Worm (Caenorhabditis elegans) whole organism, L1 larva: ENCODE results near the gene mrg-1.
A peak's percentile ranks its signal among the peaks of the same experiment; 100 is the strongest.

ENCODE experiments used
- C34B4.2 ChIP-seq: sonication (generic microtip); optimal IDR thresholded peaks from 2 replicates; lab custom pipeline; 2017; ENCODE audit warnings: mild to moderate bottlenecking, missing genetic modification characterization, missing compliant biosample characterization
- Y116A8C.19 ChIP-seq: sonication (generic microtip); optimal IDR thresholded peaks from 2 replicates; lab custom pipeline; 2016; ENCODE audit warnings: missing compliant biosample characterization, missing genetic modification characterization, borderline replicate concordance
- ceh-82 ChIP-seq, 3 experiments: fragments of 150-350 bp in 1 of 3; sonication (generic microtip) in 2 of 3; optimal IDR thresholded peaks; 2 replicates each; lab custom pipeline; 2014 to 2017; ENCODE audit warnings: missing biosample characterization in 3 of 3, missing genetic modification characterization in 3 of 3
- ceh-90 ChIP-seq: sonication (generic microtip); optimal IDR thresholded peaks from 2 replicates; lab custom pipeline; 2016; ENCODE audit warnings: missing genetic modification characterization, missing compliant biosample characterization
- dsc-1 ChIP-seq: sonication (generic microtip); optimal IDR thresholded peaks from 2 replicates; lab custom pipeline; 2016; ENCODE audit warnings: mild to moderate bottlenecking, missing genetic modification characterization, missing compliant biosample characterization
- egl-13 ChIP-seq: sonication (generic microtip); optimal IDR thresholded peaks from 2 replicates; lab custom pipeline; 2016; ENCODE audit warnings: missing genotype, missing genetic modification reagents, missing genetic modification characterization, missing compliant biosample characterization
- ets-5 ChIP-seq: fragments of 200-800 bp; sonication (Bioruptor generic); IDR thresholded peaks from 2 replicates; pipeline ENCODE4 v1.3.6; 2022; ENCODE audit warnings: missing genetic modification characterization, missing compliant biosample characterization
- fkh-10 ChIP-seq: sonication (generic microtip); optimal IDR thresholded peaks from 2 replicates; lab custom pipeline; 2017; ENCODE audit warnings: missing biosample characterization, missing genetic modification reagents, missing genetic modification characterization
- fos-1 ChIP-seq: fragments of 150-350 bp; optimal IDR thresholded peaks from 2 replicates; lab custom pipeline; 2014; ENCODE audit warnings: missing biosample characterization, missing genetic modification characterization
- irx-1 ChIP-seq: sonication (generic microtip); optimal IDR thresholded peaks from 2 replicates; lab custom pipeline; 2016; ENCODE audit warnings: missing genetic modification characterization, missing compliant biosample characterization
- isw-1 ChIP-seq: fragments of 200-800 bp; sonication (Bioruptor generic); IDR thresholded peaks from 2 replicates; pipeline ENCODE4 v1.3.6; 2022; ENCODE audit warnings: missing genetic modification characterization, missing compliant biosample characterization
- lin-15B ChIP-seq: fragments of 150-350 bp; sonication (generic microtip); optimal IDR thresholded peaks from 3 replicates; lab custom pipeline; 2014; ENCODE audit warnings: missing biosample characterization, missing genetic modification characterization
- lin-39 ChIP-seq: fragments of 150-350 bp; optimal IDR thresholded peaks from 2 replicates; lab custom pipeline; 2014; ENCODE audit warnings: missing biosample characterization, missing genetic modification reagents, missing genetic modification characterization
- mep-1 ChIP-seq: fragments of 150-350 bp; optimal IDR thresholded peaks from 2 replicates; lab custom pipeline; 2014; ENCODE audit warnings: missing biosample characterization, missing genetic modification characterization
- nhr-11 ChIP-seq: fragments of 150-350 bp; optimal IDR thresholded peaks from 2 replicates; lab custom pipeline; 2014; ENCODE audit warnings: missing biosample characterization, missing genetic modification characterization
- nhr-12 ChIP-seq: sonication (generic microtip); optimal IDR thresholded peaks from 2 replicates; lab custom pipeline; 2017; ENCODE audit warnings: missing biosample characterization, missing genetic modification characterization
- nhr-19 ChIP-seq: fragments of 200-800 bp; sonication (Bioruptor generic); conservative IDR thresholded peaks from 2 replicates; pipeline ENCODE4 v1.3.6; 2022; ENCODE audit warnings: missing genetic modification characterization, missing compliant biosample characterization
- nhr-20 ChIP-seq: sonication (generic microtip); optimal IDR thresholded peaks from 2 replicates; lab custom pipeline; 2016; ENCODE audit warnings: mild to moderate bottlenecking, missing genetic modification characterization, missing compliant biosample characterization
- nhr-47 ChIP-seq: sonication (generic microtip); optimal IDR thresholded peaks from 2 replicates; lab custom pipeline; 2016; ENCODE audit warnings: mild to moderate bottlenecking, missing genetic modification characterization, moderate library complexity, missing compliant biosample characterization
- nhr-71 ChIP-seq: sonication (generic microtip); optimal IDR thresholded peaks from 2 replicates; lab custom pipeline; 2016; ENCODE audit warnings: mild to moderate bottlenecking, missing genetic modification characterization, moderate library complexity, missing compliant biosample characterization
- nhr-84 ChIP-seq: sonication (generic microtip); optimal IDR thresholded peaks from 2 replicates; lab custom pipeline; 2017; ENCODE audit warnings: missing biosample characterization, missing genetic modification characterization
- nhr-90 ChIP-seq: sonication (generic microtip); optimal IDR thresholded peaks from 2 replicates; lab custom pipeline; 2016; ENCODE audit warnings: mild to moderate bottlenecking, missing genetic modification characterization, missing compliant biosample characterization; ENCODE audit not compliant: poor library complexity
- pag-3 ChIP-seq: sonication (generic microtip); optimal IDR thresholded peaks from 2 replicates; lab custom pipeline; 2017; ENCODE audit warnings: missing genetic modification characterization, mild to moderate bottlenecking, missing compliant biosample characterization, antibody characterized with exemption, borderline replicate concordance; ENCODE audit not compliant: insufficient read depth
- skn-1 ChIP-seq: fragments of 150-350 bp; optimal IDR thresholded peaks from 2 replicates; lab custom pipeline; 2014; ENCODE audit warnings: missing biosample characterization, missing genetic modification characterization
- snpc-4 ChIP-seq: fragments of 150-350 bp; optimal IDR thresholded peaks from 2 replicates; lab custom pipeline; 2014; ENCODE audit warnings: missing biosample characterization, missing genetic modification characterization
- snu-23 ChIP-seq: sonication (generic microtip); optimal IDR thresholded peaks from 2 replicates; lab custom pipeline; 2016; ENCODE audit warnings: missing genetic modification characterization, missing compliant biosample characterization
- sox-4 ChIP-seq: sonication (generic microtip); optimal IDR thresholded peaks from 2 replicates; lab custom pipeline; 2016; ENCODE audit warnings: missing genetic modification characterization, missing compliant biosample characterization
- tlp-1 ChIP-seq: fragments of 150-350 bp; optimal IDR thresholded peaks from 2 replicates; lab custom pipeline; 2014; ENCODE audit warnings: missing biosample characterization, missing genetic modification characterization
- unc-130 ChIP-seq: fragments of 150-350 bp; optimal IDR thresholded peaks from 2 replicates; lab custom pipeline; 2017; ENCODE audit warnings: missing biosample characterization, missing genetic modification characterization, inconsistent platforms
- unc-98 ChIP-seq: fragments of 200-800 bp; sonication (Bioruptor generic); IDR thresholded peaks from 2 replicates; pipeline ENCODE4 v1.3.6; 2022; ENCODE audit warnings: missing genetic modification characterization, missing compliant biosample characterization
- vab-15 ChIP-seq: sonication (generic microtip); optimal IDR thresholded peaks from 2 replicates; lab custom pipeline; 2017; ENCODE audit warnings: missing genotype, mild to moderate bottlenecking, missing genetic modification characterization, missing compliant biosample characterization
- zag-1 ChIP-seq: fragments of 150-350 bp; optimal IDR thresholded peaks from 2 replicates; lab custom pipeline; 2014; ENCODE audit warnings: missing biosample characterization, missing genetic modification characterization

Gene mrg-1

DNA sequence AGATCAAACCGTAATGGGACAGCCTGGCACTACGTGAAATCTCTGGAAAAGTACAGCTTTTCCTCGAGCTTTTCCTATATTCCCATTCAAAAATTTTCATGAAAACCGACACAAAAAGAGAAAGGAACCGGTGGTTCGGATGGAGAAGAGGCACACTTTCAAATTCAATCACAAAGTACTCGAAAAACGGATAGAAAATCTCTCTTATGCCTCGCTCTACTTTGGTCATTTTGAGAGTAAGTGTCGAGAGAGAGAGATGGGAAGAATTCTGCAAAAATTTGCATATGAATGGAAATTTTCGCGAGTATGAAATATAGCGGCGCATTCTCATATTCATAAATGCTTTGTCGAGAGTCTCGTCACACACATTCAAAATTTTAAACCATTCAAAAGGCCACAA is 18.3 kb upstream of the mrg-1 start:
- peak; percentile 63 for TF ChIP-seq fkh-10 (GFP tag; lab: Kevin White, UChicago)
- TF ChIP-seq nhr-11 (tag; lab: Kevin White, UChicago) = no peak
- no peak for TF ChIP-seq dsc-1

DNA sequence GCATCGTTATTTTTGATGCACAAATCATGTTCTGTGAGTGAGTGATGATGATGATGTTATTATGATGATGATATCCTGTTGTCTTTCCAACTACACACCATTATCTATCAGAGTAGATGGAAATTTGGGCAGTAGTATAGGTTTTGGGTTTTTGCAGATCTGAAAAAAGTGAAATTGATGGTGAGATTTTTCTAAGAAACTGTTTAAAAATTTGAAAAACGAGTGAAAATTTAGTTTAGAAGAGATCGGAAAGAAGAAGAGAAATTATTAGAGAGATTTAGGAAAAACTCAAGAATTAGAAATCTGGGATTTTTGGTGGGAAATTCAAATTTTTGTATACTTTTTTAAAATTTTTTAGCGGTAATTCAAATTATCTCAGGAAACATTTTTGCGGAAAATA is 17.1 kb upstream of the mrg-1 start, which contains the start of the genes Y37D8A.29 and unc-71:
Y37D8A.29 (minus strand) TSS at position 101 of the 400 bp plus-strand sequence.
unc-71 (minus strand) TSS at position 159 of the 400 bp plus-strand sequence.
- TF ChIP-seq Y116A8C.19 (no peak), snu-23 (GFP tag; lab: Kevin White, UChicago) (no peak), nhr-90 (tag; lab: Kevin White, UChicago) (no peak), lin-15B (tag; lab: Kevin White, UChicago) (no peak)

DNA sequence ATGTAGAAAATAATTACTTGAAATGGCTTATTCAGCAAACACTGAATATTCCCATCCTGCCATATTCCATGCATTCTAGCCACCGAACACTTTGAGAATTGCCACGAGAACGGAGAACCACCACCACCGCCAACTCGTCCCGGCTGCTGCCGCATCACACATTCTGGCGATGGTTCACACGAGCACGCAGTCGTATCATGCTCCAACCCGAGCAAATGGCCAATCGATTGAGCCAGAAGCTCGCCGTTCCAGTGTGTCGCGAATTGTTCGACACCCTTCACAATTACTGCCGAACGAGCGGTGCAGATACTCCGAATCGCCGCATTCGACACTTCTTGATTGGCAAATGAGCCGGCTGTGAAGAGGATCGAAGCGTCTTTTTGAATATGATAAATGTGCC is 10.7 kb upstream of the mrg-1 start:
- TF ChIP-seq ceh-90 (no peak), skn-1 (no peak), egl-13 (tag; lab: Kevin White, UChicago) (no peak), vab-15 (no peak), sox-4 (tag; lab: Kevin White, UChicago) (no peak), isw-1 (GFP tag; lab: Robert Waterston, UW) (no peak), C34B4.2 (no peak), lin-39 (tag; lab: Kevin White, UChicago) (no peak), tlp-1 (tag; lab: Kevin White, UChicago) (no peak), irx-1 (tag; lab: Kevin White, UChicago) (no peak), ets-5 (GFP tag; lab: Robert Waterston, UW) (no peak), snpc-4 (tag; lab: Kevin White, UChicago) (no peak), nhr-20 (tag; lab: Kevin White, UChicago) (no peak), nhr-11 (tag; lab: Kevin White, UChicago) (no peak), mep-1 (tag; lab: Kevin White, UChicago) (no peak), snu-23 (GFP tag; lab: Kevin White, UChicago) (no peak), pag-3 (tag; lab: Kevin White, UChicago) (no peak)

- no peak for TF ChIP-seq nhr-84 (tag; lab: Kevin White, UChicago)
- TF ChIP-seq nhr-19 (GFP tag; lab: Robert Waterston, UW) = no peak
- TF ChIP-seq zag-1 (tag; lab: Kevin White, UChicago) = no peak
- TF ChIP-seq mep-1 (tag; lab: Kevin White, UChicago) = no peak
- TF ChIP-seq nhr-12 (tag; lab: Kevin White, UChicago) = no peak
- TF ChIP-seq nhr-47 (tag; lab: Kevin White, UChicago) = no peak
- no peak for TF ChIP-seq snpc-4 (tag; lab: Kevin White, UChicago)
- TF ChIP-seq fos-1 (tag; lab: Kevin White, UChicago) = no peak
- no peak for TF ChIP-seq Y116A8C.19
- no peak for TF ChIP-seq ceh-82 (tag; optimal IDR thresholded peaks at IDR 0.05; lab: Kevin White, UChicago)
- TF ChIP-seq unc-130 (tag; lab: Kevin White, UChicago) = no peak
Measured at ce11 chrIII:12880704-12881103, 6.2 kb upstream of the mrg-1 start.

ce11 chrIII:12877527-12878234 is 3.2 kb upstream of the mrg-1 start, which contains the start of the genes cec-7 and enu-3.5:
Gene cec-7, minus strand, starts transcription at chrIII:12877577.
Gene enu-3.5, plus strand, starts transcription at chrIII:12878196.
- TF ChIP-seq nhr-71 (tag; lab: Kevin White, UChicago) = no peak
- TF ChIP-seq unc-98 (GFP tag; lab: Robert Waterston, UW) = 0 out of 2 replicates have a peak, but pooled peaks have one; percentile 13
